Fruit fly (Drosophila melanogaster): ENCODE measurements around the gene MAGE.

Gene MAGE

dm6 chr3R:7123699-7124098 lies 31.3 kb downstream of the MAGE start:
- TF ChIP-seq EcR (GFP tag; optimal IDR thresholded peaks at IDR 0.05) = peak; percentile 74
- no peak for TF ChIP-seq Pif1A (GFP tag; optimal IDR thresholded peaks at IDR 0.05)
- no peak for TF ChIP-seq fd96Ca (GFP tag; IDR thresholded peaks at IDR 0.05)
- TF ChIP-seq D1 (tag; optimal IDR thresholded peaks at IDR 0.05) = no peak
- TF ChIP-seq CG34367 (tag; optimal IDR thresholded peaks at IDR 0.05) = no peak
- TF ChIP-seq CG12605 (GFP tag; IDR thresholded peaks at IDR 0.05) = no peak
- TF ChIP-seq CG14655 (GFP tag; optimal IDR thresholded peaks at IDR 0.05) = no peak

dm6 chr3R:7123073-7123572 lies 31.9 kb downstream of the MAGE start:
- TF ChIP-seq CG34367 (tag; optimal IDR thresholded peaks at IDR 0.05) (no peak), CG32121 (GFP tag; IDR thresholded peaks at IDR 0.05) (0 out of 2 replicates have a peak, but pooled peaks have one; percentile 17)

- TF ChIP-seq CG10348 (GFP tag; IDR thresholded peaks at IDR 0.05) = no peak
- TF ChIP-seq CG34367 (tag; optimal IDR thresholded peaks at IDR 0.05) = no peak
- TF ChIP-seq CG9948 (tag; optimal IDR thresholded peaks at IDR 0.05) = no peak
- TF ChIP-seq EcR (GFP tag; optimal IDR thresholded peaks at IDR 0.05) = peak; percentile 94
- TF ChIP-seq CG4496 (GFP tag; IDR thresholded peaks at IDR 0.05) = 0 out of 3 replicates have a peak, but pooled peaks have one; percentile 6
- TF ChIP-seq CG8301 (tag; optimal IDR thresholded peaks at IDR 0.05) = no peak
Observed at dm6 chr3R:7122172-7123072, 32.6 kb downstream of the MAGE start.

dm6 chr3R:7117590-7117989 lies 37.4 kb downstream of the MAGE start, which contains the start of gene Mlp84B:
Mlp84B (minus strand) TSS chr3R:7117732.
- no peak for TF ChIP-seq CG32121 (GFP tag; IDR thresholded peaks at IDR 0.05)
- no peak for TF ChIP-seq CG10348 (GFP tag; IDR thresholded peaks at IDR 0.05)
- no peak for TF ChIP-seq gl (tag; optimal IDR thresholded peaks at IDR 0.05)
- no peak for TF ChIP-seq Ets98B (GFP tag; IDR thresholded peaks at IDR 0.05)
- TF ChIP-seq CG8159 (tag; optimal IDR thresholded peaks at IDR 0.05) = no peak
- TF ChIP-seq Pif1B (GFP tag; optimal IDR thresholded peaks at IDR 0.05) = no peak
- no peak for TF ChIP-seq CG17806 (tag; optimal IDR thresholded peaks at IDR 0.05)
- no peak for TF ChIP-seq Pif1A (GFP tag; optimal IDR thresholded peaks at IDR 0.05)
- TF ChIP-seq CG9948 (tag; optimal IDR thresholded peaks at IDR 0.05) = no peak
- TF ChIP-seq CG13204 (GFP tag; optimal IDR thresholded peaks at IDR 0.05) = no peak
- no peak for TF ChIP-seq CG4496 (GFP tag; IDR thresholded peaks at IDR 0.05)
- TF ChIP-seq CG8301 (tag; optimal IDR thresholded peaks at IDR 0.05) = no peak
- TF ChIP-seq EcR (GFP tag; optimal IDR thresholded peaks at IDR 0.05) = no peak
- no peak for TF ChIP-seq D1 (tag; optimal IDR thresholded peaks at IDR 0.05)
- TF ChIP-seq CG14655 (GFP tag; optimal IDR thresholded peaks at IDR 0.05) = no peak
- TF ChIP-seq CG34367 (tag; optimal IDR thresholded peaks at IDR 0.05) = no peak
- no peak for TF ChIP-seq CG15710 (tag; optimal IDR thresholded peaks at IDR 0.05)
- TF ChIP-seq CG12605 (GFP tag; IDR thresholded peaks at IDR 0.05) = no peak
- no peak for TF ChIP-seq Snoo (tag; optimal IDR thresholded peaks at IDR 0.05)
- TF ChIP-seq fd96Ca (GFP tag; IDR thresholded peaks at IDR 0.05) = no peak

- no peak for TF ChIP-seq EcR (GFP tag; optimal IDR thresholded peaks at IDR 0.05)
- TF ChIP-seq Snoo (tag; optimal IDR thresholded peaks at IDR 0.05) = no peak
- no peak for TF ChIP-seq CG32121 (GFP tag; IDR thresholded peaks at IDR 0.05)
- no peak for TF ChIP-seq gl (tag; optimal IDR thresholded peaks at IDR 0.05)
- TF ChIP-seq Pif1B (GFP tag; optimal IDR thresholded peaks at IDR 0.05) = no peak
- TF ChIP-seq Pif1A (GFP tag; optimal IDR thresholded peaks at IDR 0.05) = no peak
- no peak for TF ChIP-seq CG13204 (GFP tag; optimal IDR thresholded peaks at IDR 0.05)
- no peak for TF ChIP-seq rn (GFP tag; IDR thresholded peaks at IDR 0.05)
Observed at dm6 chr3R:7116511-7116910, 38.5 kb downstream of the MAGE start.

dm6 chr3R:7112977-7113376 lies 42.0 kb downstream of the MAGE start:
- TF ChIP-seq CG8301 (tag; optimal IDR thresholded peaks at IDR 0.05) (no peak), CG4496 (GFP tag; IDR thresholded peaks at IDR 0.05) (no peak)

- TF ChIP-seq CG15710 (tag; optimal IDR thresholded peaks at IDR 0.05) = no peak
- no peak for TF ChIP-seq Pif1A (GFP tag; optimal IDR thresholded peaks at IDR 0.05)
- TF ChIP-seq EcR (GFP tag; optimal IDR thresholded peaks at IDR 0.05) = no peak
- no peak for TF ChIP-seq CG34367 (tag; optimal IDR thresholded peaks at IDR 0.05)
- no peak for TF ChIP-seq CG17806 (tag; optimal IDR thresholded peaks at IDR 0.05)
- TF ChIP-seq CG8159 (tag; optimal IDR thresholded peaks at IDR 0.05) = no peak
- no peak for TF ChIP-seq CG4496 (GFP tag; IDR thresholded peaks at IDR 0.05)
- no peak for TF ChIP-seq D1 (tag; optimal IDR thresholded peaks at IDR 0.05)
- no peak for TF ChIP-seq CG32121 (GFP tag; IDR thresholded peaks at IDR 0.05)
- TF ChIP-seq gl (tag; optimal IDR thresholded peaks at IDR 0.05) = no peak
- TF ChIP-seq CG13204 (GFP tag; optimal IDR thresholded peaks at IDR 0.05) = no peak
Observed at dm6 chr3R:7111206-7111858, 43.6 kb downstream of the MAGE start.
